Worm (Caenorhabditis elegans) whole organism, late embryonic: ENCODE results near the gene H35B03.1.

Experiments
- C38D4.7 ChIP-seq: fragments of 200-800 bp; sonication (Bioruptor generic); optimal IDR thresholded peaks from 2 replicates; lab custom pipeline; 2018; ENCODE audit warnings: mild to moderate bottlenecking, missing genetic modification characterization, moderate library complexity, missing compliant biosample characterization
- ama-1 ChIP-seq: fragments of 150-350 bp; optimal IDR thresholded peaks from 2 replicates; lab custom pipeline; 2014
- ceh-34 ChIP-seq: sonication (generic microtip); optimal IDR thresholded peaks from 2 replicates; lab custom pipeline; 2016; ENCODE audit warnings: mild to moderate bottlenecking, missing genetic modification characterization, missing compliant biosample characterization
- elt-4 ChIP-seq: sonication (generic microtip); optimal IDR thresholded peaks from 2 replicates; lab custom pipeline; 2016; ENCODE audit warnings: missing genetic modification characterization, missing compliant biosample characterization
- fkh-10 ChIP-seq: fragments of 150-350 bp; optimal IDR thresholded peaks from 2 replicates; lab custom pipeline; 2014; ENCODE audit warnings: missing biosample characterization, missing genetic modification reagents, missing genetic modification characterization
- fkh-6 ChIP-seq: sonication (generic microtip); optimal IDR thresholded peaks from 2 replicates; lab custom pipeline; 2016; ENCODE audit warnings: missing genetic modification characterization, missing compliant biosample characterization
- nfya-1 ChIP-seq: sonication (generic microtip); optimal IDR thresholded peaks from 2 replicates; lab custom pipeline; 2017; ENCODE audit warnings: missing genetic modification characterization, mild to moderate bottlenecking, missing compliant biosample characterization, antibody characterized with exemption, moderate library complexity
- pag-3 ChIP-seq: sonication (generic microtip); optimal IDR thresholded peaks from 2 replicates; lab custom pipeline; 2016; ENCODE audit warnings: missing compliant biosample characterization, missing genetic modification characterization, borderline replicate concordance
- pax-1 ChIP-seq: fragments of 150-350 bp; optimal IDR thresholded peaks from 2 replicates; lab custom pipeline; 2014; ENCODE audit warnings: missing biosample characterization, missing genetic modification characterization
- pha-4 ChIP-seq: fragments of 150-350 bp; optimal IDR thresholded peaks from 2 replicates; lab custom pipeline; 2018; ENCODE audit warnings: missing biosample characterization, missing genetic modification reagents, missing genetic modification characterization
- pqm-1 ChIP-seq: sonication (generic microtip); optimal IDR thresholded peaks from 2 replicates; lab custom pipeline; 2016; ENCODE audit warnings: missing genetic modification characterization, missing compliant biosample characterization
- pros-1 ChIP-seq: fragments of 150-350 bp; optimal IDR thresholded peaks from 2 replicates; lab custom pipeline; 2014; ENCODE audit warnings: missing biosample characterization, missing genetic modification reagents, missing genetic modification characterization
- sox-4 ChIP-seq: sonication (generic microtip); optimal IDR thresholded peaks from 2 replicates; lab custom pipeline; 2017; ENCODE audit warnings: mild to moderate bottlenecking, missing genetic modification characterization, inconsistent platforms, missing compliant biosample characterization
- tbx-7 ChIP-seq: sonication (generic microtip); optimal IDR thresholded peaks from 2 replicates; lab custom pipeline; 2016; ENCODE audit warnings: missing genotype, missing genetic modification characterization, missing compliant biosample characterization

ce11 chrIV:5765652-5766051 lies 40.3 kb downstream of the H35B03.1 start:
- TF ChIP-seq elt-4: no peak
- no peak for TF ChIP-seq pqm-1 (tag; lab: Kevin White, UChicago)
- TF ChIP-seq pax-1 (tag; lab: Kevin White, UChicago): no peak
- no peak for TF ChIP-seq fkh-6 (tag; lab: Kevin White, UChicago)
- no peak for TF ChIP-seq nfya-1 (tag; lab: Kevin White, UChicago)
- TF ChIP-seq pros-1 (tag; lab: Kevin White, UChicago): no peak
- TF ChIP-seq ceh-34 (tag; lab: Kevin White, UChicago): no peak
- TF ChIP-seq tbx-7 (tag; lab: Kevin White, UChicago): no peak
- TF ChIP-seq C38D4.7 (GFP tag; lab: Kevin White, UChicago): no peak
- TF ChIP-seq pag-3 (tag; lab: Kevin White, UChicago): no peak
- no peak for TF ChIP-seq sox-4 (tag; lab: Kevin White, UChicago)
- TF ChIP-seq pha-4: no peak
- no peak for TF ChIP-seq ama-1
- TF ChIP-seq fkh-10 (GFP tag; lab: Kevin White, UChicago): no peak
